Fruit fly (Drosophila melanogaster): ENCODE data around the gene Sfp65A.

dm6 chr3L:6338306-6338705 is 11.8 kb upstream of the Sfp65A start:
- TF ChIP-seq Clk (GFP tag; optimal IDR thresholded peaks at IDR 0.05) (no peak), bab1 (GFP tag; optimal IDR thresholded peaks at IDR 0.05) (no peak), CG1620 (GFP tag; optimal IDR thresholded peaks at IDR 0.05) (no peak), CG12768 (GFP tag; optimal IDR thresholded peaks at IDR 0.05) (no peak), Mnt (GFP tag; optimal IDR thresholded peaks at IDR 0.05) (no peak), CG33017 (tag; optimal IDR thresholded peaks at IDR 0.05) (no peak), CG11617 (GFP tag; optimal IDR thresholded peaks at IDR 0.05) (no peak)
